Fruit fly (Drosophila melanogaster) whole organism, embryonic: Measurements from ENCODE around the gene CG8236.

Experiments
- Awh ChIP-seq: fragments of 200-800 bp; sonication (Bioruptor generic); IDR thresholded peaks from 2 replicates; pipeline ENCODE4, ENCODE4 v1.3.6; 2022; ENCODE audit warnings: missing biosample characterization, missing genetic modification characterization
- CG10147 ChIP-seq: fragments of 200-800 bp; sonication (Bioruptor generic); optimal IDR thresholded peaks from 2 replicates; lab custom pipeline; 2019; ENCODE audit warnings: missing biosample characterization, mild to moderate bottlenecking, missing genetic modification characterization, moderate library complexity
- CG1024 ChIP-seq: fragments of 200-800 bp; sonication (Bioruptor generic); IDR thresholded peaks from 2 replicates; pipeline ENCODE4 v1.3.6; 2022; ENCODE audit warnings: missing biosample characterization, missing genetic modification characterization
- CG11504 ChIP-seq: fragments of 200-800 bp; sonication (Bioruptor generic); optimal IDR thresholded peaks from 3 replicates; lab custom pipeline; 2019; ENCODE audit warnings: missing biosample characterization, mild to moderate bottlenecking, missing genetic modification characterization, moderate library complexity
- CG12071 ChIP-seq: fragments of 200-800 bp; sonication (Bioruptor generic); optimal IDR thresholded peaks from 3 replicates; lab custom pipeline; 2018; ENCODE audit warnings: missing biosample characterization, mild to moderate bottlenecking, missing genetic modification characterization
- CG12104 ChIP-seq: fragments of 200-800 bp; sonication (Bioruptor generic); optimal IDR thresholded peaks from 3 replicates; lab custom pipeline; 2016; ENCODE audit warnings: missing biosample characterization, missing genetic modification characterization
- CG12391 ChIP-seq: fragments of 200-800 bp; sonication (Bioruptor generic); optimal IDR thresholded peaks from 3 replicates; lab custom pipeline; 2018; ENCODE audit warnings: missing biosample characterization, mild to moderate bottlenecking, missing genetic modification characterization, moderate library complexity
- CG12744 ChIP-seq: fragments of 200-800 bp; sonication (Bioruptor generic); optimal IDR thresholded peaks from 2 replicates; lab custom pipeline; 2016; ENCODE audit warnings: missing biosample characterization, missing genetic modification characterization
- CG13775 ChIP-seq: fragments of 200-800 bp; sonication (Bioruptor generic); optimal IDR thresholded peaks from 3 replicates; lab custom pipeline; 2017; ENCODE audit warnings: missing biosample characterization, mild to moderate bottlenecking, missing genetic modification characterization
- CG15011 ChIP-seq: fragments of 200-800 bp; sonication (Bioruptor generic); optimal IDR thresholded peaks from 3 replicates; lab custom pipeline; 2018; ENCODE audit warnings: missing biosample characterization, mild to moderate bottlenecking, missing genetic modification characterization
- CG15269 ChIP-seq: fragments of 200-800 bp; sonication (Bioruptor generic); optimal IDR thresholded peaks from 2 replicates; lab custom pipeline; 2018; ENCODE audit warnings: missing biosample characterization, mild to moderate bottlenecking, missing genetic modification characterization, moderate library complexity
- CG1529 ChIP-seq: fragments of 200-800 bp; sonication (Bioruptor generic); optimal IDR thresholded peaks from 3 replicates; lab custom pipeline; 2018; ENCODE audit warnings: missing biosample characterization, missing genetic modification characterization
- CG15514 ChIP-seq: fragments of 200-800 bp; sonication (Bioruptor generic); optimal IDR thresholded peaks from 3 replicates; lab custom pipeline; 2017; ENCODE audit warnings: missing biosample characterization, missing genetic modification characterization, mild to moderate bottlenecking, moderate library complexity, missing genetic modification reagents
- CG17829 ChIP-seq: fragments of 200-800 bp; optimal IDR thresholded peaks from 2 replicates; lab custom pipeline; 2019; ENCODE audit warnings: missing biosample characterization, mild to moderate bottlenecking, missing genetic modification characterization, moderate library complexity
- CG2199 ChIP-seq: fragments of 200-800 bp; sonication (Bioruptor generic); IDR thresholded peaks from 3 replicates; pipeline ENCODE4 v1.3.6; 2022; ENCODE audit warnings: missing biosample characterization, missing genetic modification characterization
- CG2678 ChIP-seq: fragments of 200-800 bp; sonication (Bioruptor generic); optimal IDR thresholded peaks from 3 replicates; lab custom pipeline; 2019; ENCODE audit warnings: missing biosample characterization, mild to moderate bottlenecking, missing genetic modification characterization, moderate library complexity
- CG4328 ChIP-seq: fragments of 200-800 bp; sonication (Bioruptor generic); optimal IDR thresholded peaks from 3 replicates; lab custom pipeline; 2017; ENCODE audit warnings: missing biosample characterization, missing genetic modification reagents, missing genetic modification characterization
- CG5245 ChIP-seq: fragments of 200-800 bp; sonication (Bioruptor generic); optimal IDR thresholded peaks from 3 replicates; lab custom pipeline; 2016; ENCODE audit warnings: missing biosample characterization, missing genetic modification characterization
- CG5953 ChIP-seq: fragments of 200-800 bp; sonication (Bioruptor generic); IDR thresholded peaks from 2 replicates; pipeline ENCODE4 v1.3.6; 2022; ENCODE audit warnings: missing biosample characterization, missing genetic modification characterization
- CG6791 ChIP-seq: fragments of 200-800 bp; sonication (Bioruptor generic); IDR thresholded peaks from 3 replicates; pipeline ENCODE4 v1.3.6; 2022; ENCODE audit warnings: missing biosample characterization, missing genetic modification characterization; ENCODE audit not compliant: partially characterized antibody
- CG7271 ChIP-seq: fragments of 200-800 bp; sonication (Bioruptor generic); optimal IDR thresholded peaks from 2 replicates; lab custom pipeline; 2018; ENCODE audit warnings: missing biosample characterization, mild to moderate bottlenecking, missing genetic modification characterization, moderate library complexity
- CG7786 ChIP-seq: fragments of 200-800 bp; sonication (Bioruptor generic); optimal IDR thresholded peaks from 2 replicates; lab custom pipeline; 2016; ENCODE audit warnings: missing biosample characterization, missing genetic modification characterization
- CG9876 ChIP-seq: fragments of 200-800 bp; sonication (Bioruptor generic); optimal IDR thresholded peaks from 2 replicates; lab custom pipeline; 2016; ENCODE audit warnings: missing biosample characterization, missing genetic modification characterization
- Ets97D ChIP-seq: fragments of 200-800 bp; sonication (Bioruptor generic); optimal IDR thresholded peaks from 3 replicates; lab custom pipeline; 2016; ENCODE audit warnings: missing biosample characterization, missing genetic modification characterization
- H2.0 ChIP-seq: fragments of 200-800 bp; sonication (Bioruptor generic); IDR thresholded peaks from 2 replicates; pipeline ENCODE4 v1.3.6; 2022; ENCODE audit warnings: missing biosample characterization, missing genetic modification characterization
- Hmr ChIP-seq: fragments of 200-800 bp; sonication (Bioruptor generic); optimal IDR thresholded peaks from 3 replicates; lab custom pipeline; 2017; ENCODE audit warnings: mild to moderate bottlenecking, missing biosample characterization, missing genetic modification reagents, missing genetic modification characterization
- Hmx ChIP-seq: fragments of 200-800 bp; sonication (Bioruptor generic); optimal IDR thresholded peaks from 2 replicates; lab custom pipeline; 2016; ENCODE audit warnings: missing biosample characterization, missing genetic modification characterization
- Hsf ChIP-seq: fragments of 200-800 bp; sonication (Bioruptor generic); optimal IDR thresholded peaks from 3 replicates; lab custom pipeline; 2016; ENCODE audit warnings: missing biosample characterization, missing genetic modification characterization
- Jarid2 ChIP-seq: fragments of 200-800 bp; sonication (Bioruptor generic); optimal IDR thresholded peaks from 3 replicates; lab custom pipeline; 2017; ENCODE audit warnings: mild to moderate bottlenecking, missing biosample characterization, missing genetic modification reagents, missing genetic modification characterization
- MESR4 ChIP-seq: fragments of 200-800 bp; sonication (Bioruptor generic); optimal IDR thresholded peaks from 2 replicates; lab custom pipeline; 2018; ENCODE audit warnings: missing biosample characterization, mild to moderate bottlenecking, missing genetic modification characterization, moderate library complexity
- Med ChIP-seq: fragments of 200-800 bp; sonication (Bioruptor generic); peaks from one replicate; lab custom pipeline; 2016; ENCODE audit warnings: missing biosample characterization, missing genetic modification characterization, mild to moderate bottlenecking, inconsistent platforms, moderate library complexity
- NK7.1 ChIP-seq: fragments of 200-800 bp; sonication (Bioruptor generic); optimal IDR thresholded peaks from 3 replicates; lab custom pipeline; 2016; ENCODE audit warnings: missing biosample characterization, missing genetic modification characterization
- Oli ChIP-seq: fragments of 200-800 bp; sonication (Bioruptor generic); optimal IDR thresholded peaks from 2 replicates; lab custom pipeline; 2018; ENCODE audit warnings: missing biosample characterization, mild to moderate bottlenecking, missing genetic modification characterization, moderate library complexity
- ase ChIP-seq: fragments of 200-800 bp; sonication (Bioruptor generic); IDR thresholded peaks from 3 replicates; pipeline ENCODE4 v1.3.6; 2022; ENCODE audit warnings: missing biosample characterization, missing genetic modification characterization
- bowl ChIP-seq: fragments of 200-800 bp; sonication (Bioruptor generic); IDR thresholded peaks from 2 replicates; pipeline ENCODE4 v1.3.6; 2022; ENCODE audit warnings: missing biosample characterization, missing genetic modification characterization
- dysf ChIP-seq: fragments of 200-800 bp; sonication (Bioruptor generic); IDR thresholded peaks from 3 replicates; pipeline ENCODE4 v1.3.6; 2022; ENCODE audit warnings: missing biosample characterization, missing genetic modification characterization
- eve ChIP-seq, 2 experiments: fragments of >200 bp; optimal IDR thresholded peaks; 2 replicates each; lab custom pipeline; 2017; ENCODE audit warnings: missing biosample characterization in 2 of 2, missing genetic modification characterization in 2 of 2
- gce ChIP-seq: fragments of 200-800 bp; sonication (Bioruptor generic); IDR thresholded peaks from 3 replicates; pipeline ENCODE4 v1.3.6; 2022; ENCODE audit warnings: missing biosample characterization, missing genetic modification characterization
- gsb ChIP-seq: fragments of 200-800 bp; sonication (Bioruptor generic); IDR thresholded peaks from 2 replicates; pipeline ENCODE4 v1.3.6; 2022; ENCODE audit warnings: missing biosample characterization, missing genetic modification characterization
- her ChIP-seq: fragments of 200-800 bp; sonication (Bioruptor generic); optimal IDR thresholded peaks from 2 replicates; lab custom pipeline; 2016; ENCODE audit warnings: missing biosample characterization, missing genetic modification characterization
- hth ChIP-seq: fragments of >200 bp; optimal IDR thresholded peaks from 2 replicates; lab custom pipeline; 2017; ENCODE audit warnings: inconsistent platforms
- jing ChIP-seq: fragments of 200-800 bp; sonication (Bioruptor generic); optimal IDR thresholded peaks from 2 replicates; lab custom pipeline; 2018; ENCODE audit warnings: missing biosample characterization, mild to moderate bottlenecking, missing genetic modification characterization
- lilli ChIP-seq: fragments of 200-800 bp; sonication (Bioruptor generic); optimal IDR thresholded peaks from 3 replicates; lab custom pipeline; 2016; ENCODE audit warnings: missing biosample characterization, missing genetic modification characterization
- pan ChIP-seq, 4 experiments: fragments of >200 bp in 3 of 4; fragments of 200-800 bp in 1 of 4; sonication (Bioruptor generic) in 1 of 4; optimal IDR thresholded peaks in 3 of 4; IDR thresholded peaks in 1 of 4; 2 replicates each; pipeline versions ENCODE4 v1.3.6 to Lab custom; 2017 to 2022; ENCODE audit warnings: missing biosample characterization in 2 of 4, missing genetic modification characterization in 2 of 4, mixed read lengths in 1 of 4
- ranshi ChIP-seq: fragments of 200-800 bp; sonication (Bioruptor generic); IDR thresholded peaks from 2 replicates; pipeline ENCODE4 v1.3.6; 2022; ENCODE audit warnings: missing biosample characterization, missing genetic modification characterization
- row ChIP-seq: fragments of 200-800 bp; sonication (Bioruptor generic); IDR thresholded peaks from 3 replicates; pipeline ENCODE4 v1.3.6; 2022; ENCODE audit warnings: missing biosample characterization, missing genetic modification characterization
- sc ChIP-seq, 3 experiments: fragments of >200 bp in 2 of 3; fragments of 200-800 bp in 1 of 3; sonication (Bioruptor generic) in 1 of 3; optimal IDR thresholded peaks; 2 replicates in 2 of 3; 3 replicates in 1 of 3; lab custom pipeline; 2017; ENCODE audit warnings: mild to moderate bottlenecking in 1 of 3, missing biosample characterization in 1 of 3, missing genetic modification characterization in 1 of 3, missing genetic modification reagents in 1 of 3
- ttk ChIP-seq: fragments of 200-800 bp; sonication (Bioruptor generic); IDR thresholded peaks from 2 replicates; pipeline ENCODE4 v2.1.2; 2022; ENCODE audit warnings: missing biosample characterization, missing genetic modification characterization
- tup ChIP-seq: fragments of 200-800 bp; sonication (Bioruptor generic); optimal IDR thresholded peaks from 2 replicates; lab custom pipeline; 2016; ENCODE audit warnings: missing biosample characterization, mild to moderate bottlenecking, missing genetic modification characterization, moderate library complexity
- unpg ChIP-seq: fragments of 200-800 bp; sonication (Bioruptor generic); optimal IDR thresholded peaks from 3 replicates; lab custom pipeline; 2018; ENCODE audit warnings: missing biosample characterization, mild to moderate bottlenecking, missing genetic modification characterization, moderate library complexity

The CG8236 gene

dm6 chr3R:8746354-8746753 lies 22.8 kb upstream of the CG8236 start (continued):
- peak in 1 of 2 experiments; percentile 84 for TF ChIP-seq eve (GFP tag; optimal IDR thresholded peaks at IDR 0.05; lab: Kevin White, UChicago)
- no peak for TF ChIP-seq bowl (GFP tag; lab: Robert Waterston, UW)
- peak; percentile 23 for TF ChIP-seq NK7.1 (GFP tag; lab: Kevin White, UChicago)
- no peak for TF ChIP-seq tup (GFP tag; lab: Kevin White, UChicago)
- peak; percentile 54 for TF ChIP-seq CG10147 (GFP tag; lab: Kevin White, UChicago)
- peak; percentile 59 for TF ChIP-seq CG13775 (GFP tag; lab: Kevin White, UChicago)
- TF ChIP-seq Hsf (GFP tag; lab: Kevin White, UChicago) = peak; percentile 29
- 0 out of 3 replicates have a peak, but pooled peaks have one; percentile 26 for TF ChIP-seq gce
- no peak for TF ChIP-seq CG9876 (GFP tag; lab: Kevin White, UChicago)
- peak; percentile 78 for TF ChIP-seq CG17829 (tag; lab: Kevin White, UChicago)
- TF ChIP-seq row (GFP tag; lab: Robert Waterston, UW) = peak; percentile 69
- TF ChIP-seq dysf = peak; percentile 54; the same call in 1 of the 3 replicates
- no peak for TF ChIP-seq her (GFP tag; lab: Kevin White, UChicago)
- peak; percentile 79 for TF ChIP-seq CG11504 (tag; lab: Kevin White, UChicago)
- peak; percentile 14 for TF ChIP-seq CG15011 (GFP tag; lab: Kevin White, UChicago)
- TF ChIP-seq CG5245 (GFP tag; lab: Kevin White, UChicago) = peak; percentile 33
- no peak for TF ChIP-seq pan (optimal IDR thresholded peaks at IDR 0.05; lab: Kevin White, UChicago)
- TF ChIP-seq pan (GFP tag; optimal IDR thresholded peaks at IDR 0.05 in 1 of 2, IDR thresholded peaks at IDR 0.05 in 1 of 2) = peak in 1 of 2 experiments; percentile 63
- no peak for TF ChIP-seq CG6791 (GFP tag; lab: Robert Waterston, UW)
- TF ChIP-seq ranshi (GFP tag; lab: Robert Waterston, UW) = peak; percentile 69
- no peak for TF ChIP-seq Hmr (GFP tag; lab: Kevin White, UChicago)
- TF ChIP-seq CG12104 (GFP tag; lab: Kevin White, UChicago) = peak; percentile 39
- peak; percentile 21 for TF ChIP-seq CG15514
- TF ChIP-seq Jarid2 (GFP tag; lab: Kevin White, UChicago) = no peak
- TF ChIP-seq gsb (GFP tag; lab: Robert Waterston, UW) = no peak
- TF ChIP-seq CG2199 (GFP tag; lab: Robert Waterston, UW) = no peak
- TF ChIP-seq Med = peak; percentile 70
- no peak for TF ChIP-seq MESR4
- TF ChIP-seq CG12071 = no peak
- TF ChIP-seq ttk (GFP tag; lab: Robert Waterston, UW) = no peak
- TF ChIP-seq jing (GFP tag; lab: Kevin White, UChicago) = peak; percentile 6
- TF ChIP-seq CG7271 (tag; lab: Kevin White, UChicago) = peak; percentile 88
- peak; percentile 77 for TF ChIP-seq unpg (GFP tag; lab: Kevin White, UChicago)
- TF ChIP-seq lilli = peak; percentile 58
- TF ChIP-seq CG1529 (GFP tag; lab: Kevin White, UChicago) = peak; percentile 61
- TF ChIP-seq H2.0 (GFP tag; lab: Robert Waterston, UW) = 0 out of 2 replicates have a peak, but pooled peaks have one; percentile 30
- TF ChIP-seq sc (optimal IDR thresholded peaks at IDR 0.05; lab: Kevin White, UChicago) = no peak
- TF ChIP-seq sc (GFP tag; optimal IDR thresholded peaks at IDR 0.05; lab: Kevin White, UChicago) = peak; percentile 41
- TF ChIP-seq hth = no peak
- peak; percentile 66 for TF ChIP-seq CG2678 (tag; lab: Kevin White, UChicago)
- no peak for TF ChIP-seq CG4328
- peak; percentile 74 for TF ChIP-seq CG12391 (tag; lab: Kevin White, UChicago)
- TF ChIP-seq Ets97D (GFP tag; lab: Kevin White, UChicago) = no peak
- no peak; the same call in 1 of the 2 replicates for TF ChIP-seq CG5953 (GFP tag; lab: Robert Waterston, UW)
- peak; percentile 45; the same call in 1 of the 2 replicates for TF ChIP-seq Awh
- TF ChIP-seq ase (GFP tag; lab: Robert Waterston, UW) = peak; percentile 48; the same call in 1 of the 3 replicates
- TF ChIP-seq Hmx (GFP tag; lab: Kevin White, UChicago) = no peak
- TF ChIP-seq CG12744 (GFP tag; lab: Kevin White, UChicago) = no peak
- peak; percentile 66 for TF ChIP-seq Oli
- no peak for TF ChIP-seq CG7786
- peak; percentile 43 for TF ChIP-seq CG15269 (tag; lab: Kevin White, UChicago)
- TF ChIP-seq CG1024 (GFP tag; lab: Robert Waterston, UW) = peak; percentile 42; the same call in 1 of the 2 replicates
